Worm (Caenorhabditis elegans) whole organism, mixed stage, embryonic: ENCODE data around the gene W10G11.2.

Experiments used
- elt-1 ChIP-seq: sonication (generic microtip); optimal IDR thresholded peaks from 2 replicates; lab custom pipeline; 2017; ENCODE audit warnings: missing genetic modification characterization, mild to moderate bottlenecking, missing compliant biosample characterization, antibody characterized with exemption, moderate library complexity, borderline replicate concordance; ENCODE audit not compliant: insufficient read depth
- nhr-76 ChIP-seq: sonication (generic microtip); optimal IDR thresholded peaks from 2 replicates; lab custom pipeline; 2017; ENCODE audit warnings: missing biosample characterization, missing genetic modification characterization
- pha-4 ChIP-seq: fragments of 150-350 bp; optimal IDR thresholded peaks from 2 replicates; lab custom pipeline; 2018; ENCODE audit warnings: missing biosample characterization, missing genetic modification reagents, missing genetic modification characterization
- sem-2 ChIP-seq: fragments of 200-800 bp; sonication (Bioruptor generic); optimal IDR thresholded peaks from 2 replicates; lab custom pipeline; 2018; ENCODE audit warnings: mild to moderate bottlenecking, missing genetic modification characterization, missing compliant biosample characterization
- snpc-4 ChIP-seq: fragments of 150-350 bp; optimal IDR thresholded peaks from 2 replicates; lab custom pipeline; 2014; ENCODE audit warnings: missing biosample characterization, missing genetic modification characterization

DNA sequence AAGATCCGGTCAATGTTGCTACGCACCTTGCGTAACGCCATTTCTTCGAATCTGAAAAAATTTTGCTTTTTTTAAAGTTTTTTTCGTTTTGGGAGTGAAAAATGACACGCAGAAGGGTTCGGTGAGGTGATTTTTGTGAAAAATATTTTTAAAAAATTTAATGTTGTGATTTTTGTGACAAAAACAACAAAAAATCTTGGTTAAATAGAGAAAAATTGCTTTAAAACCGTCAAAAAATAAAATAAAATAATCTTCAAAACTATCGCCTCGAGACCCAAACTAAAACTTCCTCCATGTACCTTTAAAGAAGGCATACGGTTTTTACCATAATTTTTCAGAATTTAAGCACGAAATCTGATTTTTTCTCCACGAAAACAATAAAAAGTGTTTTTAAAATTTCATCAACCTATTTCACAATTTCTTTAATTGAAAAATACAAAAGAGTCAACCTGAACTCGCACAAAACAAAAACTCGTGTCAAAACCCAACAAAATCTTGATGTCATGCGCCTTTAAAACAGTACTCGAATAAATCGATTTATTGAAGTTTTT lies 15.0 kb downstream of the W10G11.2 start, which contains the start of gene apd-3:
- TF ChIP-seq nhr-76 (tag; lab: Kevin White, UChicago) (no peak), snpc-4 (tag; lab: Kevin White, UChicago) (no peak), elt-1 (tag; lab: Kevin White, UChicago) (no peak), sem-2 (GFP tag; lab: Kevin White, UChicago) (no peak), pha-4 (tag; lab: Kevin White, UChicago) (no peak)
